Worm (Caenorhabditis elegans) whole organism, dauer: Measurements from ENCODE around the gene F46G10.1.

Experiments
- unc-62 ChIP-seq: sonication (generic microtip); optimal IDR thresholded peaks from 2 replicates; lab custom pipeline; 2017; ENCODE audit warnings: missing biosample characterization, missing genetic modification reagents, missing genetic modification characterization

The F46G10.1 gene

DNA sequence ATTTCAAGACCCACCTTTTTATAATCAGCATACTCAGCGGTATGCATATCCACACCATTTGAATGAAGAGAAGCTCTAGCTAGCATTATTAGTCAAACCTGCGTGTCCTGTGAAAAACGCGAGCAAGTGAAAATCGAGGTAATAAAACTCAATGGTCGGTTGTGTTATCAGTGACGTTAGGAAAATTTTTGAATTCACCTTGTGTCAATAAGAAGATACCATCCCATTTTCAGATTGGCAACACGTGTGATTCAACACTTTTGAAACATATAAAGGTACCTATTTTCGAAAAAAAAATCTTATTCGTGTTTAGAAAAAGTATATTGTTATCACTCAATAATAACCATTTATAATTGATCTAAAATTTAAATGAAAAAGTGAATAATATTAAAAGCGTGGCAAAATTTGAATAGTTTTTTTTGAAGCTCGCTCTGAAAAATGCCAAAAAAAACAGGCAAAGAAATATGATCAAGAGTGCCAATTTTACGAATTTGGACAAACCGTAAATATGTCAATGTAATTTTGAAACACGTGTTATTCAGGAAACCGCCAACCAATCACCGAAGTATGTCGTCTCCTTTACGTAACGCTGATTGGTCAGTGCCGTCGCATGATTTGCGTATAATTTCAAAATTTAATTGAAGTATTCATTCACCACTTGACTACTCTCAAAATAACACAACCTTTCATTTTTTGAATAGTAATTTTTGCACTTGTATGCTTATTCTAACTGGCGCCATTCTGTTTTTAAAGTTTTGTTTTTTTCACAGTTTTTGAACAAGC, at the start of gene F46G10.1:
F46G10.1 (minus strand) TSS at position 115 of the 783 bp plus-strand sequence.
- no peak for TF ChIP-seq unc-62

DNA sequence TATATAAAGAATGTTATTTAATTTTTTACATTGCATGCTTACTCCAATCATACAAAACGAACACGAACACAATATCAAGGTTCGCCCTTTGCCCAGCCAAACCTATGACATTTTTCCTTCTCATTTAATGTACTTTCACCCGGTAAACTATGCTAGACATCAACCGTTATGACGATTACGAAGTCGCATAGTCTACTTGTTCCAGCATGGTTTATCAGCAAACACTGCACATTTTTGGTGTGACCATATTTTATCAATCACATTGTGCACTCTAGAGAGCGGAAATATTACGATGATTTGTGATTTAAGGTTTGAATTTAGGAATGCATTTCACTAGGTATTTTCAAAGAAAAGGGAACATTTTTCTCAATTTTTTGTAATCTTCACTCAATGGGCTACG, 49.1 kb upstream of the F46G10.1 start:
- no peak for TF ChIP-seq unc-62

DNA sequence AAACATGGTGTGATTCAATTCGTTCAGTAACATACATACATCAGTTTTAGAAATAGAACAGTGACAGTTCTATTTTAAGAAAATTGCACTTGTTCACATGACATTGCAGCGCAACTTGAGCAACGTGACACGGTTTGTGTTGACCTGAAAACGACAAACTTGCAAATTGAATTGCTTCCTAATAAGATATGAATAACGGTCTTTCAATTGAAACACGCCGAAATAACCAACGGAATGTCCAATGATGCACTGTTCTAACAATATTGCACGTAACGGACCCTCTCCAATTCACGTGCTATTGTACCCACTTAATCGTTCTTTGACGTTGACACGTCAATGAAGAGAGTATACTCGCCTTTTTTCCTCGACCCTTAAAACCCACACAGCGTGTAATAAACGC, 48.2 kb upstream of the F46G10.1 start:
- no peak for TF ChIP-seq unc-62

DNA sequence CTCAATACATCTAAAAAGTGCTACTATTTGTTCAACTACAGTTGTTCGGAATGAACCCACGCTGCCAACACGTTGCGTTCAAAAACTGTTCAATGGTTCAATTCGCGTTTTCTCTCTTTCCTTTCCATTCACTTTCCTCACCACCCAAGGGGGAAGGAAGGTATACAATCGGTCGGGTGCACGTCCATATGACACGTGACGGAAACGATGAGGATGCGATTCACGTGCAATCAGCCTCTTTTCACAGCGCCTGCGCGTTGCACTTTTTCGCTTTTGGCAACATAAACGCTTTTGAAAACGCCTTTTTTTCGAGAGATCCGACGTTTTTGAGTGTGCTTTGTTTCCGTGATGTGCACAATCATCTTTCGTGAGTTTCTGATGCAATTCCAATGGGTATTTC, 47.0 kb upstream of the F46G10.1 start:
- no peak for TF ChIP-seq unc-62

DNA sequence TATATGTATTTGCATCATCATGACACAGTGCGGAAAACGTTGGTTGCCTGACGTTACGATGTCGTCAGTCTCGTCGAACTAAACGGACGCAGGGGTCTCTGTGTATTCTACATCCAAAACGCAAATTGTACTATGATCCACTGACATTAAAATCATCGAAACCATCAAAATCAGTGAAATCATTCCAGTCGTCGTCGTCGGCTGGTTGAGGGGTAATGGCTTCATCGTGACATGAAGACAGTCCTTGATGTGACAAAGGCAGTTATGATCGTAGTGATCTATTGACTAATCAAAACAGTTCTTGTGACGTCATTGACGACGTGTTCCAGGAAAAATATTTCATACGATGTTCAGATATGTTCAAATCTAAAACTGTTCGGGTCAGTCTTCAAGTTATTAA, 46.1 kb upstream of the F46G10.1 start:
- TF ChIP-seq unc-62, result no peak

DNA sequence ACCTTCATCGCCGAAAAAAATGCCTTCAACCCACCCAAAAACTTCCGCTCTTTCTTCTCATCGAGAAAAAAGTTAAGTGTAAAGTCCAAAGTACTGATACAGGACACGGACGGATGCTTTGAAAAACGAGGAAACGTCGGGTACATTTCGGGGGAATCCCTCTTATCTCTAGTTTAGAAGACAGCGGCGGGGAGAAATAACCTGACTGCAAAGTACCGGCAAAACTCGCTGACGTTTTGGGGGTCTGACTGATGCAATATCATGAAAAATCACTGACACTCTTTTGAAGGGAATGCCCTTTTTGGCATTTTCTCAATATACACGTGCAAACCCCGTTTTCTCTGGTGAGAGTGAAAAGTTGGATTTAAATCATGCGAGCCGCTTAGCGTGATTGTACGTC, 44.9 kb upstream of the F46G10.1 start:
- no peak for TF ChIP-seq unc-62

DNA sequence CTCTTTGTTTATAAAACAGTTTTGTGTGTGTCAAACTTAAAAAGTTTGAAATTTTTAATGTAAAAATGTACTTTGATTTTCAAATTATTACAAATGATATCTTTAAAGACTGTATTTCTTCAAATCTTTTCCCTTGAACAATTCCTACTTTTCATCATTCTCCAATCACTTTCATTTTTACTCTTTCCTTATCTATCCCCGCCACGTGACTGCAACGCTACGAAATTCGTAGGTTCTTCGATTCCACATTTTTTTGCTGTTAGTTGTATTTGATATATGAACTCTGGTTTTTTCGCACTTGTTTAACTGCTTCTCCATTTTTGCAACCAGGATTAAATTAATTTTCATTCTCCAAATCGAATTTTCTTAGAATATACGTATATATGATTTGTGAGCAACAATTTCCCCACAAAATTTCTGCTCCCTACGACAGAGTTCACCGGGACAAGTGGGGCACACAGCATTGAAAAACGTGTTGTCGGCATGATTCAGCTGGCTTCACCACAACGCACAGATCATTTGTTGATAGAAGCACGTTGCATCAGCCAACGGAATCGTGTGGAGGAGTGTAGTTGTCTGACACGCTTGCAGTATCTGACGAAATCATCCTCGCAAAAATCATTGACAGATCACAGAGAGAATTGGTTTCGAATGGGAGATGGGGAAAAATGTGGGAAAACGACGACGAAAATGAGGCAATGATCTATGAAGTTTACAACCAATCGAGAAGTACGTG, 43.3 kb upstream of the F46G10.1 start:
- no peak for TF ChIP-seq unc-62

DNA sequence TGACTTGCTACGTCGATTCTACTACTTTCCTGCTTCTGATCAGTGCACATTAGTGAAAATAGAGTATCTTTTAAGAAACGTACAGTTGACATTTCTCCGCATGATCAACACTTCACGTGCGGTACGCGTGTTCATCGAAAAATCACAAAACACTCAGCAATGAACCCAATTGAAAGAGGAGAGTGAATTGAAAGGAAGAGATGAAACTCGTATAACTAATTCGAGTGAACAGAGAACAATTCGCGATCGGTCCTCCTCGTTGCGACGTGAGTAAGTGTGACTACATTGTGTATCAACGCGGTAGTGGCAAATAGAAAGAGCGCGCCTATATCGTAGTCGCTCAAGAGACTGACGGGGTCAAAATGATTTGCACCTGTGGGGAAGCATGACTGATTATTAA, 42.0 kb upstream of the F46G10.1 start:
- TF ChIP-seq unc-62, result no peak

DNA sequence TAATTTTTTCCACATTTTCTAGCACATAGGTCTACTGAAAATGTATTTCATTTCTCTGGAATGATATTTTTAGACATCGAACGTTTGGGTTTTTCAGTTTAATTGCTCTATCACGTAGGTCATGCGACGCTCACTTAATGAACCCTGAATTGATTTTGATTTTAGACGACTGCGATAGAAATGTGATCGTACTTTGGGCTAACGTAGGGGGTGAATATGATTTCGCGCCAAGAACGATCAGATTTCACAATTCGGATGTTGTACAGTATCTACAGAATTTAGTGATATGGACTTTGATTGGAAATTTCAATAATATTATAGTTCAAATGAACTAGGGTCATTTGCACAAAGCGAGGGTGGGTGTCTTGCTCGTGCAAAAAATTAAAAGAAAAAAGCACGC, 40.6 kb upstream of the F46G10.1 start:
- TF ChIP-seq unc-62, result no peak

DNA sequence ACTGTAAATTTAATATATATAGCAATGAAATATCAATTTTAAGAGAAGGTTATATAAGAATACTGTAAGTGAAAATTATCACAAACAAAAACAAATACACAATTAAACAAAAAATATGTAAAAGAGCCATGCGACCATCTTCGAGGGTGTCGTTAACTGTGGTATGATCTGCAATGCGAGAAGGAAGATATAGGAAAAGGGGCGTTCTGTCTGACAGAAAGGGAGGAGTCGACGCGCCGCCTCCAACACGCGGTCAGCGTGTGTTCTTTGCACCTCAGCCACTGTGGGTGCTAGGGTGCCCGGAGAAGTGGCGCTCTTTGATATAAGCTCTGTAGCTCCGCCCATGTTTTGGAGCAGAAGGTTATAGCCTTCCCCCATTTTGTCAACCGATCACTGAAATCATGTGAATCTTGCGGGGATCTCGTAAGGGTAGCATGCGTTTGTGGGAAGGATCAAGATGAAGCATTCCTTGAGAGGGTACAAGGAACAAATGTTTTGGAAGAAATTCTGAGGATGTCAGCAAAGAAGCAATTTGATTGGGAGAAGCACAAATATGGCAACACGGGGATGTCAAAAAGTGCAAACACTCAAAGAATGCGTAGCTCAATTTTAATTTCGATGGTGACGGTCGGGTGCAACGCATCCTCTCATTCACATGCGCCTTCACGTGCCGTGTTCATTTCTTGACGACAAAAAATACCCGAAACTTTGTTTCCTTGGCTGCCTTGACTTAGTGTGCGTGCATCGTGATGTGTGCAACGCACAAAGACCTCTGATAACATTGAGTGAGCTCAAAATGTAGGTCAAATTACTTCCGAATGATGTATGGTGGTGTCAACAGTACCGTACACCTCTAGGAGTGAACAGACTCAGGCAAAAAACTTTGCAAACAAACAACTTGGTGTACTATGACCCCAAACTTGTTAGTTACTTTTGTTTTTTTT, 39.5 kb upstream of the F46G10.1 start, which contains the start of gene mxl-3:
mxl-3 (minus strand) TSS at position 1 of the 944 bp plus-strand sequence.
- no peak for TF ChIP-seq unc-62

DNA sequence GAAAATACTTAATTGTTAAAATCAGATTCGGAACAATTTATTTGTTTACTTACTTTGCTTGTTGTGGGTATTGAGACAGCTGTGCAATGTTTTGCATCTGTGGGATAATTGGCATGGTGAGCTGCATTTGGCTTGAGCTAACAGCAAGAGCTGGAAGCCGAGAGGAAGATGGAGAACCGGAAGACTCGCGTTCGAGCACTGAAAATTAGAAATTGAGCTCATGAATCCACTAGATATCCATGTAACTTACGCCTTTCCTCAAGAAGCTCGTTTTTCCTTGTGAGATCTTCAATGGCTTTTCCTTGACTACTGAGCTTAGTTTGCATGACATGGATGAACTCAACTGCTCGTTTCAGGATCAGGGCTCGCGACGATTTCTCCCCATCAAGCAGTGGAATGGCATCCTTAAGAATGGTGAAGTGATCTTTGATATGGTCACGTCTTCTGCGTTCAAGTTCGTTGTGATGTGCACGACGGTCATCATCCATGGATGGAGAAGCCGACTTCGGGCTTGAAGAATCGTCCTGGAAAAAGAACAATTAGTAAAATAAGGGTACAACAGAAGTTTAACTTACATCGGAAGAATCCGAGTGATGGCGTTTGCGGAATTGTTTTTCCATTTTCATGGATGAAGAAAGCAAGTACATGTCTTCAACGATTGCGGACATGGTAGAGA, 38.7 kb upstream of the F46G10.1 start:
- TF ChIP-seq unc-62, result no peak

DNA sequence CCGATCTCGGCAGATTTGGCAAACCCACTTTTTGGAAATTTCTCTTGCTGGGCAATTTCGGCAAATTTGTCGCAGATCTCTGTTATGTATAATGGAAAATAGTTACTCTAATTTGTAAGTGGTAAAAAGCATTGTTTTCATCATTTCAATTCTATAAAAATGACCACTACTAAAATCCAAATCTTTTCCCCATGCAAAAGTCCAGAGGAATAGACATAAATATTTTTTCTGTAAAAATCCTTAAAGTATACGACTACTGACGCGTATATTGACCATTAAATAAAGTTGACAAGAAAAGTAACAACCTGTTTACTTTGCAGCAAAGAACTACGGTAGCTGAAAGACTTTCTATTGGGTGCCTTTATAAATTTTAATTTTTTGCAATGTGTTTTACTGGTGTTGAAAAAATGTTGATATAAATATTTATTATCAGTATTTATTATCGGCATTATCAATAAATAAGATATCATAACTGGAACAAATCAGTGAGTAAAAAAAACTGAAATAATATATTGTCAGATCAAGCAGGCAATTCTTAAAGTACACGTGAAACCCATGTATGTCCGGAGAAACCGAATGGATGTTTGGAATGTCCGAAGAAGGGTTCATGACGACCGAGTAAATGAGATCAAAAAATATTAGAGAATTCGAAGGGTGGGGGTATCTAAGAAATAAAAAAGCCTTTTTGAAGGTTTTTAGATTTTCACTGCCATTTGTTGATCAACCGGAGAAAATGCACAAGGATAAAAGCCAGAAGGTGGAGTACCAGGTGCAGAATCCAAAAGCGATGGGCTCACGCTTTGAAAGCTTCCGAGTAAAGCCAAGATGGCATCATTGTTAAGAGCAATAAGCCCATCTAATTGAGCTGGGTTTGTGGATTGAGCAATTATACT, 37.9 kb upstream of the F46G10.1 start:
- no peak for TF ChIP-seq unc-62

DNA sequence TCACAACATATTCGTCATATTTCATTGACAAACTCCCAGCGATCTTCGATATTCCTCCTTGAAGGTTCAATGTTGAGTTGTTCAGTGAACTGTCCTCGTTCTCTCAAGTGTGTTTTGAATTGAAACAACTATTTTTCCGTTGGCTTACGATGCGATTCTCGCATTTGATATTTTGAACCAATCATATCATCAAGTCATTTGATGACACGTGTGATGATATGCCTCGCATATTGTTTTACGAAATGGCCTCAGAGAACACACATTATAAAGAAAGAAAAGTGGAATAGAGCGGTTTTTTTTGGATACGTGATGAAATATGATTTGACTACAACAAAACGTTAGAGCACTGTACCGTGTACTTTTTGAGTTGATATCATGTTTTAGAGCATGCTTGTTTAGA, 36.9 kb upstream of the F46G10.1 start:
- no peak for TF ChIP-seq unc-62

DNA sequence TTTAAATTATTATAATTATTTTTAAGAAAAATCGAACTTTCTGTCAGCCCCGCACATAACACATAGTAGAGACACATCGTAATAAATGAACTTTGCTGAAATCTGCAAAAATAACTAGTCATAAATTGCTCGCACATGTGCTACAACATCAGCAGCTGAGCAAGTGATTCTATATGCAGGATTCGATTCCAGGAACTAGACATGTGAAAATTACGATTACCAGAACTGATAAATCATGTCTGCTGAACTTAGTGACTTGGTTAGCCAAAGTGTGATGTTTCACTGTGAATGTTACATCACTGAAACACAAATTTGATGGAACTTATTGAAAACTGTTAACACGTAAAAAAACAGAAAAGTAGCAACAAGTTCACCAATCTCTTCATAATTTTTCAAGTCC, 35.7 kb upstream of the F46G10.1 start:
- no peak for TF ChIP-seq unc-62

DNA sequence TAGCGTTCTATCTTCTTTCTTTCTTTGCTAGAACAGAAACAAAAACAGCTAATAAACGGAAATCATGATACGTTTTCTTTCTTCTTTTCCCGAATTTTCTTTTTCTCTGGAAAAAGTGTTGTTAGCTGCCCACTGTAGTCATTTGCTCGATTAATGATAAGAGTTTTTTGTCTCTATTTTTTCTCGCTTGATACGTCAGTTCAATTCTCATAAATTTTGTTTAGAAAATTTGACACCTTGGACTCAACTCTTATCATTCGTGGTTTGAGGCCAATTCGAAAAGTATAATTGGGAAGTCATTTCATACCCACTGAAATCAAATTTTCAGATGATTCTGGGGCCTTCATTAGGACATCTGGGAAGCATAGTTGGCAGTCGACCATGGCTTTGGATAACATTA, 30.3 kb upstream of the F46G10.1 start:
- no peak for TF ChIP-seq unc-62
